Fruit fly (Drosophila melanogaster): ENCODE measurements around the gene InR.

dm6 chr3R:21528529-21528928 is 90.6 kb downstream of the InR start:
- TF ChIP-seq usp (GFP tag; optimal IDR thresholded peaks at IDR 0.05): no peak
- TF ChIP-seq Dll (optimal IDR thresholded peaks at IDR 0.05): no peak
- TF ChIP-seq EcR (GFP tag; optimal IDR thresholded peaks at IDR 0.05): no peak
- TF ChIP-seq psq (optimal IDR thresholded peaks at IDR 0.05): no peak

Data from whole organism.